In the genomic region with DNA sequence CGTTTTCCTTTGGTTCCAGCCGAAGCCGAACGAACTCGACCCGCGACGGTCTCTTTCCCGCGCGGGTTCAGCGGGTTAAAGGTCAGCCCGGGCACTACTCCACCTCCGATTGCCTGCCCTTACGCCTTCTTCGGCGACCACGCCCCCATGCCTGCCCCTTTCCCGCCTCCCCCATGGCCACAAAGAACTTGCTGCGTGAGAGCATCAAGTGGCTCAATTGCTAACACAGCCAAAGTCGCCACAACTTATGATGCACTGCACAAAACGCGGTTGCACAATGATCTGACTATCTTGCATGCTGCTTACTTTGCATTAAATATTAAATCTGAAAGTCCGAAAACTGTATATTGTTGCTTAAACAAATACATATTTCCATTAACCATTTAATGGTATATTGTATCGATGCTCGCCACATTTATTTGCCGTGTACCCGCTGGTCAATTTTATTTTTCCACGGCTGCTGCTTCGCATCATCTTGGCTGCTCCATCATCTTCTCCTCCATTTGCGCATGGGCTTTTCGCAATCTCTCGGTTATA, we compare ENCODE assay signal across 4 fruit fly cellular contexts.
A peak's percentile ranks its signal among the peaks of the same experiment; 100 is the strongest.
TF ChIP-seq lines count a peak whose summit lies in the region.

No protein-coding gene starts in this region.

- TF ChIP-seq CTCF in whole organism, embryonic (GFP tag; optimal IDR thresholded peaks at IDR 0.05; lab: Kevin White, UChicago), result no peak

TF ChIP-seq in whole organism, embryonic, 481 proteins besides CTCF, POLR2A, EP300 and RAD21 (continues in another document):
- TF ChIP-seq CkIIα-i1 (GFP tag; IDR thresholded peaks at IDR 0.05; lab: Robert Waterston, UW) (no peak), PHDP (tag; optimal IDR thresholded peaks at IDR 0.05; lab: Kevin White, UChicago) (no peak), Oli (tag; optimal IDR thresholded peaks at IDR 0.05; lab: Kevin White, UChicago) (peak; percentile 20), dmrt99B (tag; optimal IDR thresholded peaks at IDR 0.05; lab: Kevin White, UChicago) (peak; percentile 34), Ada2b (GFP tag; IDR thresholded peaks at IDR 0.05; lab: Robert Waterston, UW) (peak; percentile 46; the same call in 1 of the 2 replicates), Xrp1 (GFP tag; IDR thresholded peaks at IDR 0.05; lab: Robert Waterston, UW) (no peak; the same call in 1 of the 2 replicates), Hr51 (GFP tag; optimal IDR thresholded peaks at IDR 0.05; lab: Kevin White, UChicago) (peak in 1 of 2 experiments; percentile 15), CG10462 (GFP tag; optimal IDR thresholded peaks at IDR 0.05; lab: Kevin White, UChicago) (no peak), CrebB (tag; optimal IDR thresholded peaks at IDR 0.05; lab: Kevin White, UChicago) (no peak), CG12219 (GFP tag; optimal IDR thresholded peaks at IDR 0.05; lab: Kevin White, UChicago) (no peak), Mes4 (GFP tag; optimal IDR thresholded peaks at IDR 0.05; lab: Kevin White, UChicago) (no peak), Tbp (GFP tag; optimal IDR thresholded peaks at IDR 0.05; lab: Kevin White, UChicago) (no peak), Scr (GFP tag; IDR thresholded peaks at IDR 0.05; lab: Robert Waterston, UW; ENCODE audit: partially characterized antibody) (no peak), tll (GFP tag; optimal IDR thresholded peaks at IDR 0.05; lab: Kevin White, UChicago) (no peak), CG2712 (tag; optimal IDR thresholded peaks at IDR 0.05; lab: Kevin White, UChicago) (peak; percentile 4), ewg (GFP tag; optimal IDR thresholded peaks at IDR 0.05; lab: Kevin White, UChicago) (no peak), CG32772 (GFP tag; IDR thresholded peaks at IDR 0.05; lab: Robert Waterston, UW) (no peak), unpg (GFP tag; optimal IDR thresholded peaks at IDR 0.05; lab: Kevin White, UChicago) (peak; percentile 29), peb (GFP tag; IDR thresholded peaks at IDR 0.05; lab: Robert Waterston, UW) (no peak), sna (GFP tag; IDR thresholded peaks at IDR 0.05; lab: Robert Waterston, UW; ENCODE audit: partially characterized antibody) (no peak), Hmx (GFP tag; optimal IDR thresholded peaks at IDR 0.05; lab: Kevin White, UChicago) (no peak)

TF ChIP-seq in whole organism, prepupa, 60 proteins besides CTCF, POLR2A, EP300 and RAD21 (continues in another document):
- no peak for TF ChIP-seq dac (GFP tag; optimal IDR thresholded peaks at IDR 0.05; lab: Kevin White, UChicago)
- TF ChIP-seq CG6792 (GFP tag; optimal IDR thresholded peaks at IDR 0.05; lab: Kevin White, UChicago), result peak; percentile 19
- no peak for TF ChIP-seq CG11294 (GFP tag; IDR thresholded peaks at IDR 0.05; lab: Robert Waterston, UW)
- peak; percentile 47 for TF ChIP-seq fd59A (GFP tag; optimal IDR thresholded peaks at IDR 0.05; lab: Kevin White, UChicago)
- peak; percentile 29 for TF ChIP-seq Smox (GFP tag; optimal IDR thresholded peaks at IDR 0.05; lab: Kevin White, UChicago)
- no peak for TF ChIP-seq CG11902 (GFP tag; optimal IDR thresholded peaks at IDR 0.05; lab: Kevin White, UChicago)
- TF ChIP-seq salr (GFP tag; optimal IDR thresholded peaks at IDR 0.05; lab: Kevin White, UChicago), result no peak
- peak; percentile 20 for TF ChIP-seq cyc (GFP tag; optimal IDR thresholded peaks at IDR 0.05; lab: Kevin White, UChicago)
- peak; percentile 29 for TF ChIP-seq CG1621 (tag; optimal IDR thresholded peaks at IDR 0.05; lab: Kevin White, UChicago)
- peak; percentile 37 for TF ChIP-seq CG3032 (tag; optimal IDR thresholded peaks at IDR 0.05; lab: Kevin White, UChicago)
- TF ChIP-seq Eip78C (GFP tag; lab: Kevin White, UChicago), result peak; percentile 78
- TF ChIP-seq CG8319 (GFP tag; optimal IDR thresholded peaks at IDR 0.05; lab: Kevin White, UChicago), result no peak
- TF ChIP-seq CG32006 (GFP tag; optimal IDR thresholded peaks at IDR 0.05; lab: Kevin White, UChicago), result peak; percentile 52
- TF ChIP-seq Met (GFP tag; optimal IDR thresholded peaks at IDR 0.05; lab: Kevin White, UChicago), result peak; percentile 66
- no peak for TF ChIP-seq Eip93F (GFP tag; optimal IDR thresholded peaks at IDR 0.05; lab: Kevin White, UChicago)
- no peak for TF ChIP-seq CG6854 (GFP tag; optimal IDR thresholded peaks at IDR 0.05; lab: Kevin White, UChicago)
- peak; percentile 0 for TF ChIP-seq CG7368 (GFP tag; optimal IDR thresholded peaks at IDR 0.05; lab: Kevin White, UChicago)
- TF ChIP-seq vri (GFP tag; optimal IDR thresholded peaks at IDR 0.05; lab: Kevin White, UChicago), result no peak
- TF ChIP-seq Hr38 (GFP tag; optimal IDR thresholded peaks at IDR 0.05; lab: Kevin White, UChicago), result no peak
- TF ChIP-seq CG11762 (GFP tag; optimal IDR thresholded peaks at IDR 0.05; lab: Kevin White, UChicago; ENCODE audit: insufficient read depth), result no peak
- TF ChIP-seq Gug (GFP tag; IDR thresholded peaks at IDR 0.05; lab: Robert Waterston, UW), result 0 out of 2 replicates have a peak, but pooled peaks have one; percentile 27
- TF ChIP-seq achi (GFP tag; optimal IDR thresholded peaks at IDR 0.05; lab: Kevin White, UChicago), result peak; percentile 32

TF ChIP-seq in whole organism, pupa, 21 proteins besides CTCF, POLR2A, EP300 and RAD21:
- peak; percentile 40 for TF ChIP-seq CG17806 (tag; optimal IDR thresholded peaks at IDR 0.05; lab: Kevin White, UChicago)
- TF ChIP-seq CG34367 (tag; optimal IDR thresholded peaks at IDR 0.05; lab: Kevin White, UChicago), result peak; percentile 42
- TF ChIP-seq Ets98B (GFP tag; IDR thresholded peaks at IDR 0.05; lab: Robert Waterston, UW), result peak; percentile 29; the same call in 1 of the 2 replicates
- peak; percentile 5 for TF ChIP-seq Pif1B (GFP tag; optimal IDR thresholded peaks at IDR 0.05; lab: Kevin White, UChicago)
- TF ChIP-seq CG12605 (GFP tag; IDR thresholded peaks at IDR 0.05; lab: Robert Waterston, UW), result no peak
- TF ChIP-seq CG10348 (GFP tag; IDR thresholded peaks at IDR 0.05; lab: Robert Waterston, UW), result no peak
- no peak for TF ChIP-seq D1 (tag; optimal IDR thresholded peaks at IDR 0.05; lab: Kevin White, UChicago)
- TF ChIP-seq Pif1A (GFP tag; optimal IDR thresholded peaks at IDR 0.05; lab: Kevin White, UChicago), result peak; percentile 16
- TF ChIP-seq CG8301 (tag; optimal IDR thresholded peaks at IDR 0.05; lab: Kevin White, UChicago), result peak; percentile 47
- no peak for TF ChIP-seq Snoo (tag; optimal IDR thresholded peaks at IDR 0.05; lab: Kevin White, UChicago)
- peak; percentile 49; the same call in 1 of the 3 replicates for TF ChIP-seq fd96Ca (GFP tag; IDR thresholded peaks at IDR 0.05; lab: Robert Waterston, UW)
- no peak for TF ChIP-seq rn (GFP tag; IDR thresholded peaks at IDR 0.05; lab: Robert Waterston, UW)
- no peak for TF ChIP-seq EcR (GFP tag; optimal IDR thresholded peaks at IDR 0.05; lab: Kevin White, UChicago)
- TF ChIP-seq CG4496 (GFP tag; IDR thresholded peaks at IDR 0.05; lab: Robert Waterston, UW), result 0 out of 3 replicates have a peak, but pooled peaks have one; percentile 44
- peak; percentile 47 for TF ChIP-seq CG15710 (tag; optimal IDR thresholded peaks at IDR 0.05; lab: Kevin White, UChicago)
- TF ChIP-seq CG9948 (tag; optimal IDR thresholded peaks at IDR 0.05; lab: Kevin White, UChicago), result peak; percentile 47
- TF ChIP-seq CG13204 (GFP tag; optimal IDR thresholded peaks at IDR 0.05; lab: Kevin White, UChicago), result no peak
- TF ChIP-seq CG8159 (tag; optimal IDR thresholded peaks at IDR 0.05; lab: Kevin White, UChicago), result peak; percentile 39
- TF ChIP-seq CG14655 (GFP tag; optimal IDR thresholded peaks at IDR 0.05; lab: Kevin White, UChicago), result peak; percentile 57
- no peak for TF ChIP-seq CG32121 (GFP tag; IDR thresholded peaks at IDR 0.05; lab: Robert Waterston, UW)
- no peak for TF ChIP-seq gl (tag; optimal IDR thresholded peaks at IDR 0.05; lab: Kevin White, UChicago)

TF ChIP-seq in whole organism, wandering third instar larva, 38 proteins besides CTCF, POLR2A, EP300 and RAD21:
- TF ChIP-seq h (GFP tag; optimal IDR thresholded peaks at IDR 0.05; lab: Kevin White, UChicago), result peak; percentile 27
- peak; percentile 47 for TF ChIP-seq ey (GFP tag; optimal IDR thresholded peaks at IDR 0.05; lab: Kevin White, UChicago)
- no peak for TF ChIP-seq jim (GFP tag; optimal IDR thresholded peaks at IDR 0.05; lab: Kevin White, UChicago)
- TF ChIP-seq Abd-B (GFP tag; optimal IDR thresholded peaks at IDR 0.05; lab: Kevin White, UChicago), result no peak
- TF ChIP-seq Hnf4 (GFP tag; optimal IDR thresholded peaks at IDR 0.05; lab: Kevin White, UChicago), result peak; percentile 4
- peak; percentile 47 for TF ChIP-seq fru (GFP tag; optimal IDR thresholded peaks at IDR 0.05; lab: Kevin White, UChicago)
- TF ChIP-seq rgr (GFP tag; optimal IDR thresholded peaks at IDR 0.05; lab: Kevin White, UChicago), result peak; percentile 30
- no peak for TF ChIP-seq GATAd (GFP tag; optimal IDR thresholded peaks at IDR 0.05; lab: Kevin White, UChicago)
- TF ChIP-seq Sp1 (GFP tag; optimal IDR thresholded peaks at IDR 0.05; lab: Kevin White, UChicago), result peak; percentile 9
- TF ChIP-seq OdsH (GFP tag; optimal IDR thresholded peaks at IDR 0.05; lab: Kevin White, UChicago), result peak; percentile 13
- TF ChIP-seq Rel (GFP tag; optimal IDR thresholded peaks at IDR 0.05; lab: Kevin White, UChicago), result no peak
- no peak for TF ChIP-seq Rel (tag; optimal IDR thresholded peaks at IDR 0.05; lab: Kevin White, UChicago)
- peak; percentile 36 for TF ChIP-seq psq (GFP tag; optimal IDR thresholded peaks at IDR 0.05; lab: Kevin White, UChicago)
- peak in 1 of 2 experiments; percentile 39 for TF ChIP-seq foxo (GFP tag; optimal IDR thresholded peaks at IDR 0.05; lab: Kevin White, UChicago)
- TF ChIP-seq dmrt93B (GFP tag; optimal IDR thresholded peaks at IDR 0.05; lab: Kevin White, UChicago), result peak; percentile 20
- peak; percentile 10 for TF ChIP-seq woc (GFP tag; optimal IDR thresholded peaks at IDR 0.05; lab: Kevin White, UChicago)
- TF ChIP-seq br (GFP tag; optimal IDR thresholded peaks at IDR 0.05; lab: Kevin White, UChicago), result peak; percentile 43
- TF ChIP-seq sage (GFP tag; optimal IDR thresholded peaks at IDR 0.05; lab: Kevin White, UChicago), result no peak
- TF ChIP-seq HLH106 (tag; optimal IDR thresholded peaks at IDR 0.05; lab: Kevin White, UChicago), result peak; percentile 52

Comparison
In these comparisons a context has a peak if more than half of its experiments do, and no peak if none do; other contexts are left out.
1. Of the 7 proteins assayed by ChIP-seq in both whole organism, embryonic and whole organism, prepupa: peak only in whole organism, embryonic: Blimp-1; only in whole organism, prepupa: Gug and Hr39; in both: Sox102F; in neither: 3.